Worm (Caenorhabditis elegans) whole organism, L4 larva: ENCODE results near the gene arl-5.

Source experiments
- F10B5.3 ChIP-seq: sonication (generic microtip); optimal IDR thresholded peaks from 2 replicates; lab custom pipeline; 2016; ENCODE audit warnings: mild to moderate bottlenecking, missing genetic modification characterization, missing compliant biosample characterization
- R02D3.7 ChIP-seq: fragments of 150-350 bp; sonication (generic microtip); optimal IDR thresholded peaks from 3 replicates; lab custom pipeline; 2014; ENCODE audit warnings: missing biosample characterization, missing genetic modification characterization
- aha-1 ChIP-seq: fragments of 150-350 bp; peaks from one replicate; lab custom pipeline; 2014; ENCODE audit warnings: missing biosample characterization, missing genetic modification characterization
- aly-2 ChIP-seq: sonication (generic microtip); optimal IDR thresholded peaks from 2 replicates; lab custom pipeline; 2018; ENCODE audit warnings: missing biosample characterization, missing genetic modification characterization
- cey-2 ChIP-seq: sonication (generic microtip); optimal IDR thresholded peaks from 3 replicates; lab custom pipeline; 2017; ENCODE audit warnings: missing genetic modification characterization, mild to moderate bottlenecking, missing compliant biosample characterization, antibody characterized with exemption, borderline replicate concordance; ENCODE audit not compliant: insufficient read depth
- daf-16 ChIP-seq, 3 experiments: sonication (generic microtip); optimal IDR thresholded peaks; 2 replicates each; lab custom pipeline; 2016 to 2017; ENCODE audit warnings: missing genetic modification characterization in 3 of 3, missing genetic modification reagents in 3 of 3, mild to moderate bottlenecking in 2 of 3, missing compliant biosample characterization in 2 of 3, missing biosample characterization in 1 of 3, moderate library complexity in 1 of 3
- dmd-6 ChIP-seq: fragments of 200-800 bp; sonication (Bioruptor generic); IDR thresholded peaks from 2 replicates; pipeline ENCODE4 v1.3.6; 2022; ENCODE audit warnings: missing genetic modification reagents, missing genetic modification characterization, missing compliant biosample characterization
- dpl-1 ChIP-seq: fragments of 150-350 bp; optimal IDR thresholded peaks from 2 replicates; lab custom pipeline; 2014; ENCODE audit warnings: missing biosample characterization, missing genetic modification reagents, missing genetic modification characterization
- dve-1 ChIP-seq: sonication (generic microtip); optimal IDR thresholded peaks from 2 replicates; lab custom pipeline; 2017; ENCODE audit warnings: antibody characterized with exemption, mild to moderate bottlenecking, missing genetic modification characterization, missing compliant biosample characterization; ENCODE audit not compliant: insufficient read depth
- egl-43 ChIP-seq: fragments of 200-800 bp; sonication (Bioruptor generic); IDR thresholded peaks from 2 replicates; pipeline ENCODE4 v1.3.6; 2022; ENCODE audit warnings: missing genetic modification reagents, missing genetic modification characterization, missing compliant biosample characterization
- fos-1 ChIP-seq: fragments of 150-350 bp; optimal IDR thresholded peaks from 2 replicates; lab custom pipeline; 2014; ENCODE audit warnings: missing biosample characterization, missing genetic modification characterization
- hlh-30 ChIP-seq: sonication (generic microtip); optimal IDR thresholded peaks from 2 replicates; lab custom pipeline; 2017; ENCODE audit warnings: antibody characterized with exemption, mild to moderate bottlenecking, missing genetic modification characterization, missing compliant biosample characterization; ENCODE audit not compliant: insufficient read depth
- jun-1 ChIP-seq: fragments of 150-350 bp; optimal IDR thresholded peaks from 2 replicates; lab custom pipeline; 2014; ENCODE audit warnings: missing biosample characterization, missing genetic modification reagents, missing genetic modification characterization
- lim-7 ChIP-seq: fragments of 200-800 bp; sonication (Bioruptor generic); IDR thresholded peaks from 2 replicates; pipeline ENCODE4 v1.3.6; 2022; ENCODE audit warnings: missing genetic modification characterization, missing compliant biosample characterization
- lin-38 ChIP-seq: fragments of 200-800 bp; sonication (Bioruptor generic); IDR thresholded peaks from 2 replicates; pipeline ENCODE4 v1.3.6; 2022; ENCODE audit warnings: missing genetic modification reagents, missing genetic modification characterization, missing compliant biosample characterization
- lsy-2 ChIP-seq, 2 experiments: fragments of 150-350 bp in 1 of 2; sonication (generic microtip) in 1 of 2; optimal IDR thresholded peaks; 2 replicates each; lab custom pipeline; 2014 to 2017; ENCODE audit warnings: missing biosample characterization in 2 of 2, missing genetic modification characterization in 2 of 2
- madf-9 ChIP-seq: fragments of 200-800 bp; sonication (Bioruptor generic); conservative IDR thresholded peaks from 2 replicates; pipeline ENCODE4 v1.3.6; 2022; ENCODE audit warnings: missing genetic modification reagents, missing genetic modification characterization, missing compliant biosample characterization
- mes-2 ChIP-seq: sonication (generic microtip); optimal IDR thresholded peaks from 2 replicates; lab custom pipeline; 2016; ENCODE audit warnings: missing genotype, mild to moderate bottlenecking, missing genetic modification characterization, missing compliant biosample characterization; ENCODE audit not compliant: poor library complexity, severe bottlenecking
- mxl-3 ChIP-seq: fragments of 200-800 bp; sonication (Bioruptor generic); optimal IDR thresholded peaks from 2 replicates; lab custom pipeline; 2018; ENCODE audit warnings: mild to moderate bottlenecking, missing genetic modification characterization, missing compliant biosample characterization
- nhr-11 ChIP-seq: fragments of 150-350 bp; optimal IDR thresholded peaks from 2 replicates; lab custom pipeline; 2014; ENCODE audit warnings: missing biosample characterization, missing genetic modification characterization
- nhr-237 ChIP-seq: sonication (generic microtip); optimal IDR thresholded peaks from 2 replicates; lab custom pipeline; 2017; ENCODE audit warnings: missing biosample characterization, missing genetic modification characterization
- nhr-28 ChIP-seq: fragments of 150-350 bp; optimal IDR thresholded peaks from 2 replicates; lab custom pipeline; 2014; ENCODE audit warnings: missing biosample characterization, missing genetic modification characterization
- nhr-48 ChIP-seq: sonication (generic microtip); optimal IDR thresholded peaks from 2 replicates; lab custom pipeline; 2016; ENCODE audit warnings: mild to moderate bottlenecking, missing genetic modification characterization, missing compliant biosample characterization
- pqm-1 ChIP-seq: sonication (generic microtip); optimal IDR thresholded peaks from 2 replicates; lab custom pipeline; 2017; ENCODE audit warnings: missing biosample characterization, missing genetic modification characterization
- sdz-12 ChIP-seq: fragments of 200-800 bp; sonication (Bioruptor generic); optimal IDR thresholded peaks from 2 replicates; lab custom pipeline; 2018; ENCODE audit warnings: mild to moderate bottlenecking, missing genetic modification characterization, missing compliant biosample characterization
- spr-3 ChIP-seq: fragments of 200-800 bp; sonication (Bioruptor generic); optimal IDR thresholded peaks from 2 replicates; lab custom pipeline; 2018; ENCODE audit warnings: mild to moderate bottlenecking, missing genetic modification characterization, missing compliant biosample characterization
- unc-130 ChIP-seq: sonication (generic microtip); optimal IDR thresholded peaks from 2 replicates; lab custom pipeline; 2016; ENCODE audit warnings: missing genetic modification reagents, missing genetic modification characterization, missing compliant biosample characterization
- unc-62 ChIP-seq, 3 experiments: fragments of 150-350 bp in 1 of 3; sonication (generic microtip); optimal IDR thresholded peaks in 2 of 3; peaks in 1 of 3; 1 replicate in 1 of 3; 2 replicates in 2 of 3; lab custom pipeline; 2014 to 2017; ENCODE audit warnings: missing biosample characterization in 3 of 3, missing genetic modification characterization in 3 of 3, missing genetic modification reagents in 3 of 3, missing genotype in 1 of 3
- zfp-2 ChIP-seq: sonication (generic microtip); optimal IDR thresholded peaks from 2 replicates; lab custom pipeline; 2016; ENCODE audit warnings: mild to moderate bottlenecking, missing genetic modification characterization, missing compliant biosample characterization

The arl-5 gene

ce11 chrIII:9832569-9832968 lies 9.5 kb downstream of the arl-5 start:
- TF ChIP-seq jun-1 (tag; lab: Kevin White, UChicago) (no peak), lin-38 (GFP tag; lab: Robert Waterston, UW) (peak; percentile 42), spr-3 (GFP tag; lab: Kevin White, UChicago) (no peak), unc-130 (GFP tag; lab: Kevin White, UChicago) (peak; percentile 2), lim-7 (GFP tag; lab: Robert Waterston, UW) (no peak)
- TF ChIP-seq, all 104 proteins: peak for 2

- TF ChIP-seq fos-1 (tag; lab: Kevin White, UChicago): no peak
- TF ChIP-seq cey-2 (tag; lab: Kevin White, UChicago): no peak
- TF ChIP-seq, all 104 proteins: peak for 0
Observed at ce11 chrIII:9834888-9835287, 11.8 kb downstream of the arl-5 start, which contains the start of gene K11H3.8. TSS of gene K11H3.8 (plus strand) at chrIII:9835188.

ce11 chrIII:9843715-9844114 lies 20.7 kb downstream of the arl-5 start, which contains the start of gene K11H3.5:
TSS of gene K11H3.5 (plus strand) at chrIII:9843768.
- no peak for TF ChIP-seq nhr-48
- TF ChIP-seq nhr-28 (tag; lab: Kevin White, UChicago): peak; percentile 35
- no peak for TF ChIP-seq daf-16 (GFP tag; optimal IDR thresholded peaks at IDR 0.05; lab: Kevin White, UChicago)
- peak; percentile 2 for TF ChIP-seq daf-16 (tag; optimal IDR thresholded peaks at IDR 0.05; lab: Kevin White, UChicago)
- peak; percentile 68 for TF ChIP-seq aha-1
- no peak for TF ChIP-seq unc-62 (GFP tag; optimal IDR thresholded peaks at IDR 0.05 in 1 of 2; lab: Kevin White, UChicago)
- TF ChIP-seq unc-62 (tag; optimal IDR thresholded peaks at IDR 0.05; lab: Kevin White, UChicago): no peak

ce11 chrIII:9846093-9846492 lies 23.1 kb downstream of the arl-5 start, which contains the start of gene K11H3.2:
TSS of gene K11H3.2 (plus strand) at chrIII:9846393.
- TF ChIP-seq pqm-1 (no peak), mxl-3 (GFP tag; lab: Kevin White, UChicago) (no peak), zfp-2 (tag; lab: Kevin White, UChicago) (no peak), R02D3.7 (no peak), nhr-237 (tag; lab: Kevin White, UChicago) (no peak), sdz-12 (GFP tag; lab: Kevin White, UChicago) (no peak), aly-2 (tag; lab: Kevin White, UChicago) (no peak), nhr-11 (no peak), F10B5.3 (tag; lab: Kevin White, UChicago) (no peak), fos-1 (tag; lab: Kevin White, UChicago) (no peak)

ce11 chrIII:9848083-9848482 lies 25.0 kb downstream of the arl-5 start, which contains the start of gene mrpl-36:
TSS of gene mrpl-36 (minus strand) at chrIII:9848116.
- no peak for TF ChIP-seq daf-16 (GFP tag; optimal IDR thresholded peaks at IDR 0.05; lab: Kevin White, UChicago)
- no peak for TF ChIP-seq daf-16 (tag; optimal IDR thresholded peaks at IDR 0.05; lab: Kevin White, UChicago)
- TF ChIP-seq dmd-6 (GFP tag; lab: Robert Waterston, UW): peak; percentile 19; the same call in 1 of the 2 replicates
- TF ChIP-seq dve-1 (tag; lab: Kevin White, UChicago): peak; percentile 33
- peak; percentile 86 for TF ChIP-seq lin-38 (GFP tag; lab: Robert Waterston, UW)
- TF ChIP-seq madf-9 (GFP tag; lab: Robert Waterston, UW): no peak
- peak in 1 of 2 experiments; percentile 74 for TF ChIP-seq lsy-2 (tag; optimal IDR thresholded peaks at IDR 0.05; lab: Kevin White, UChicago)
- no peak for TF ChIP-seq egl-43 (GFP tag; lab: Robert Waterston, UW)
- TF ChIP-seq hlh-30 (tag; lab: Kevin White, UChicago): peak; percentile 36

ce11 chrIII:9848603-9849002 lies 25.6 kb downstream of the arl-5 start:
- TF ChIP-seq dpl-1 (GFP tag; lab: Kevin White, UChicago): peak; percentile 43
- peak; percentile 38 for TF ChIP-seq mes-2
- no peak for TF ChIP-seq F10B5.3 (tag; lab: Kevin White, UChicago)
